Fruit fly (Drosophila melanogaster) whole organism, prepupa: ENCODE results near the gene CG31515.

Source experiments
- Blimp-1 ChIP-seq: fragments of 200-800 bp; sonication (Bioruptor generic); optimal IDR thresholded peaks from 3 replicates; lab custom pipeline; 2017; ENCODE audit warnings: missing biosample characterization, missing genetic modification characterization, mild to moderate bottlenecking, moderate library complexity, missing genetic modification reagents
- CG10631 ChIP-seq: fragments of 200-800 bp; sonication (Bioruptor generic); optimal IDR thresholded peaks from 2 replicates; lab custom pipeline; 2016; ENCODE audit warnings: missing biosample characterization, missing genetic modification characterization
- CG10669 ChIP-seq: fragments of 200-800 bp; sonication (Bioruptor generic); optimal IDR thresholded peaks from 3 replicates; lab custom pipeline; 2018; ENCODE audit warnings: missing biosample characterization, mild to moderate bottlenecking, missing genetic modification characterization, moderate library complexity
- CG11294 ChIP-seq: fragments of 200-800 bp; sonication (Bioruptor generic); IDR thresholded peaks from 2 replicates; pipeline ENCODE4 v1.3.6; 2022; ENCODE audit warnings: missing biosample characterization, missing genetic modification characterization
- CG11762 ChIP-seq: fragments of 200-800 bp; sonication (Bioruptor generic); optimal IDR thresholded peaks from 3 replicates; lab custom pipeline; 2016; ENCODE audit warnings: missing biosample characterization, missing genetic modification characterization; ENCODE audit not compliant: insufficient read depth
- CG15336 ChIP-seq: fragments of 200-800 bp; sonication (Bioruptor generic); IDR thresholded peaks from 2 replicates; pipeline ENCODE4 v1.3.6; 2022; ENCODE audit warnings: missing biosample characterization, missing genetic modification characterization
- CG16779 ChIP-seq: fragments of 200-800 bp; sonication (Bioruptor generic); optimal IDR thresholded peaks from 3 replicates; lab custom pipeline; 2017; ENCODE audit warnings: missing biosample characterization, mild to moderate bottlenecking, missing genetic modification characterization
- CG32006 ChIP-seq: fragments of 200-800 bp; sonication (Bioruptor generic); optimal IDR thresholded peaks from 3 replicates; lab custom pipeline; 2017; ENCODE audit warnings: missing biosample characterization, mild to moderate bottlenecking, missing genetic modification characterization
- CG34406 ChIP-seq: fragments of 200-800 bp; sonication (Bioruptor generic); optimal IDR thresholded peaks from 3 replicates; lab custom pipeline; 2016; ENCODE audit warnings: missing biosample characterization, missing genetic modification characterization
- CG3919 ChIP-seq: fragments of 200-800 bp; sonication (Bioruptor generic); optimal IDR thresholded peaks from 3 replicates; lab custom pipeline; 2016; ENCODE audit warnings: missing biosample characterization, missing genetic modification characterization
- CG4318 ChIP-seq: fragments of 200-800 bp; sonication (Bioruptor generic); optimal IDR thresholded peaks from 3 replicates; lab custom pipeline; 2017; ENCODE audit warnings: missing biosample characterization, mild to moderate bottlenecking, missing genetic modification characterization
- CG6163 ChIP-seq: fragments of 200-800 bp; sonication (Bioruptor generic); IDR thresholded peaks from 3 replicates; pipeline ENCODE4 v1.3.6; 2022; ENCODE audit warnings: missing biosample characterization, missing genetic modification characterization
- CG6276 ChIP-seq: fragments of 200-800 bp; sonication (Bioruptor generic); optimal IDR thresholded peaks from 2 replicates; lab custom pipeline; 2017; ENCODE audit warnings: missing biosample characterization, mild to moderate bottlenecking, missing genetic modification characterization
- CG6792 ChIP-seq: fragments of 200-800 bp; sonication (Bioruptor generic); optimal IDR thresholded peaks from 3 replicates; lab custom pipeline; 2016; ENCODE audit warnings: missing biosample characterization, missing genetic modification characterization
- CG6808 ChIP-seq: fragments of 200-800 bp; sonication (Bioruptor generic); optimal IDR thresholded peaks from 3 replicates; lab custom pipeline; 2017; ENCODE audit warnings: missing biosample characterization, missing genetic modification characterization, mild to moderate bottlenecking, moderate library complexity, missing genetic modification reagents
- CG7368 ChIP-seq: fragments of 200-800 bp; sonication (Bioruptor generic); optimal IDR thresholded peaks from 3 replicates; lab custom pipeline; 2016; ENCODE audit warnings: missing biosample characterization, missing genetic modification characterization
- CG8119 ChIP-seq: fragments of 200-800 bp; sonication (Bioruptor generic); IDR thresholded peaks from 3 replicates; pipeline ENCODE4 v1.3.6; 2022; ENCODE audit warnings: missing biosample characterization, missing genetic modification characterization
- CG8632 ChIP-seq: fragments of 200-800 bp; sonication (Bioruptor generic); optimal IDR thresholded peaks from 3 replicates; lab custom pipeline; 2016; ENCODE audit warnings: missing biosample characterization, missing genetic modification characterization
- CG9139 ChIP-seq: fragments of 200-800 bp; sonication (Bioruptor generic); optimal IDR thresholded peaks from 3 replicates; lab custom pipeline; 2017; ENCODE audit warnings: missing biosample characterization, mild to moderate bottlenecking, missing genetic modification characterization
- Eip75B ChIP-seq: fragments of 200-800 bp; sonication (Bioruptor generic); optimal IDR thresholded peaks from 3 replicates; lab custom pipeline; 2016; ENCODE audit warnings: missing biosample characterization, missing genetic modification characterization
- Eip93F ChIP-seq: fragments of 200-800 bp; sonication (Bioruptor generic); optimal IDR thresholded peaks from 2 replicates; lab custom pipeline; 2016; ENCODE audit warnings: missing biosample characterization, mild to moderate bottlenecking, missing genetic modification characterization
- Ets21C ChIP-seq: fragments of 200-800 bp; sonication (Bioruptor generic); optimal IDR thresholded peaks from 3 replicates; lab custom pipeline; 2016; ENCODE audit warnings: missing biosample characterization, missing genetic modification characterization
- Ets96B ChIP-seq: fragments of 200-800 bp; optimal IDR thresholded peaks from 2 replicates; lab custom pipeline; 2019; ENCODE audit warnings: missing biosample characterization, mild to moderate bottlenecking, missing genetic modification characterization, moderate library complexity
- Hr38 ChIP-seq: sonication (Bioruptor generic); optimal IDR thresholded peaks from 2 replicates; lab custom pipeline; 2016; ENCODE audit warnings: missing biosample characterization, missing genetic modification characterization
- Hr39 ChIP-seq: fragments of 200-800 bp; sonication (Bioruptor generic); optimal IDR thresholded peaks from 2 replicates; lab custom pipeline; 2016; ENCODE audit warnings: missing biosample characterization, missing genetic modification characterization
- Hr4 ChIP-seq: fragments of 200-800 bp; sonication (Bioruptor generic); optimal IDR thresholded peaks from 3 replicates; lab custom pipeline; 2016; ENCODE audit warnings: missing biosample characterization, missing genetic modification characterization
- Lpt ChIP-seq: fragments of 200-800 bp; sonication (Bioruptor generic); optimal IDR thresholded peaks from 3 replicates; lab custom pipeline; 2016; ENCODE audit warnings: missing biosample characterization, missing genetic modification characterization
- Met ChIP-seq: fragments of 200-800 bp; sonication (Bioruptor generic); optimal IDR thresholded peaks from 3 replicates; lab custom pipeline; 2016; ENCODE audit warnings: missing biosample characterization, missing genetic modification characterization
- Smox ChIP-seq: fragments of 200-800 bp; sonication (Bioruptor generic); optimal IDR thresholded peaks from 3 replicates; lab custom pipeline; 2016; ENCODE audit warnings: missing biosample characterization, missing genetic modification characterization
- Sox102F ChIP-seq: fragments of 200-800 bp; sonication (Bioruptor generic); optimal IDR thresholded peaks from 2 replicates; lab custom pipeline; 2016; ENCODE audit warnings: missing biosample characterization, mild to moderate bottlenecking, missing genetic modification characterization
- Sox14 ChIP-seq: fragments of 200-800 bp; sonication (Bioruptor generic); optimal IDR thresholded peaks from 3 replicates; lab custom pipeline; 2016; ENCODE audit warnings: missing biosample characterization, missing genetic modification characterization
- Sox15 ChIP-seq: fragments of 200-800 bp; sonication (Bioruptor generic); optimal IDR thresholded peaks from 3 replicates; lab custom pipeline; 2016; ENCODE audit warnings: missing biosample characterization, missing genetic modification characterization
- achi ChIP-seq: fragments of 200-800 bp; sonication (Bioruptor generic); optimal IDR thresholded peaks from 3 replicates; lab custom pipeline; 2016; ENCODE audit warnings: missing biosample characterization, missing genetic modification characterization
- acj6 ChIP-seq: fragments of 200-800 bp; sonication (Bioruptor generic); optimal IDR thresholded peaks from 3 replicates; lab custom pipeline; 2016; ENCODE audit warnings: missing biosample characterization, missing genetic modification characterization
- cyc ChIP-seq: fragments of 200-800 bp; sonication (Bioruptor generic); optimal IDR thresholded peaks from 3 replicates; lab custom pipeline; 2016; ENCODE audit warnings: missing biosample characterization, missing genetic modification characterization
- dac ChIP-seq: fragments of 200-800 bp; sonication (Bioruptor generic); optimal IDR thresholded peaks from 2 replicates; lab custom pipeline; 2017; ENCODE audit warnings: missing biosample characterization, mild to moderate bottlenecking, missing genetic modification characterization
- dsx ChIP-seq: fragments of 200-800 bp; optimal IDR thresholded peaks from 3 replicates; lab custom pipeline; 2019; ENCODE audit warnings: missing biosample characterization, mild to moderate bottlenecking, missing genetic modification characterization, moderate library complexity; ENCODE audit not compliant: poor library complexity, severe bottlenecking
- esn ChIP-seq: fragments of 200-800 bp; sonication (Bioruptor generic); optimal IDR thresholded peaks from 2 replicates; lab custom pipeline; 2016; ENCODE audit warnings: missing biosample characterization, mild to moderate bottlenecking, missing genetic modification characterization, moderate library complexity
- fd85E ChIP-seq: fragments of 200-800 bp; sonication (Bioruptor generic); optimal IDR thresholded peaks from 3 replicates; lab custom pipeline; 2016; ENCODE audit warnings: missing biosample characterization, missing genetic modification characterization
- fkh ChIP-seq: fragments of 200-800 bp; sonication (Bioruptor generic); optimal IDR thresholded peaks from 3 replicates; lab custom pipeline; 2017; ENCODE audit warnings: missing biosample characterization, mild to moderate bottlenecking, missing genetic modification characterization, moderate library complexity
- lz ChIP-seq: fragments of 200-800 bp; sonication (Bioruptor generic); optimal IDR thresholded peaks from 3 replicates; lab custom pipeline; 2016; ENCODE audit warnings: missing biosample characterization, missing genetic modification characterization
- net ChIP-seq: fragments of 200-800 bp; sonication (Bioruptor generic); optimal IDR thresholded peaks from 3 replicates; lab custom pipeline; 2016; ENCODE audit warnings: missing biosample characterization, missing genetic modification characterization
- spab ChIP-seq: fragments of 200-800 bp; sonication (Bioruptor generic); optimal IDR thresholded peaks from 2 replicates; lab custom pipeline; 2017; ENCODE audit warnings: missing biosample characterization, mild to moderate bottlenecking, missing genetic modification characterization, missing genetic modification reagents
- svp ChIP-seq: fragments of 200-800 bp; sonication (Bioruptor generic); peaks from one replicate; lab custom pipeline; 2016; ENCODE audit warnings: missing biosample characterization, missing genetic modification characterization
- topi ChIP-seq: fragments of 200-800 bp; sonication (Bioruptor generic); optimal IDR thresholded peaks from 3 replicates; lab custom pipeline; 2016; ENCODE audit warnings: missing biosample characterization, missing genetic modification characterization
- vri ChIP-seq: fragments of 200-800 bp; sonication (Bioruptor generic); optimal IDR thresholded peaks from 3 replicates; lab custom pipeline; 2016; ENCODE audit warnings: missing biosample characterization, mild to moderate bottlenecking, missing genetic modification characterization

Gene CG31515

DNA sequence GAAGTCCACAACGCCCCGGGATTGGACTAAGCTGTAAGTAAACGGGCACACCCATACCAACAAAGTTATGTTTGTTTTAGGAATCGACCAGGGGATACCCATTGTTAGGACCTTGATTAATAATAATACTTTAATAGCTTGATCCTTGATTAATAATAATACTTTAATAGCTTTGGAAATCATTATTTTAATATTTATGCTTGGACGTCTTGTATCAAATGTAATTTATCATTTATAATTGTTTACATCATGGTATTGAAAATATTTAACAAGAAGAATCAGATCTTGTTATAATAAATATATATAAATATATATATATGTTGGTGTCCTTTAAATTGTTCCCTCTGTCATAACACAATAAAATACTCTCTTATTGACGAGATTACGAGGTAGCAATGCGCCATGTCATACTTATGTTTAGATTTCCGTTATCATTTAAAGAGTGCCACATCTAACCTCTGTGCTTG, 31.7 kb downstream of the CG31515 start (continued):
- TF ChIP-seq Eip75B (peak; percentile 27), CG32006 (GFP tag; lab: Kevin White, UChicago) (peak; percentile 91), Eip93F (GFP tag; lab: Kevin White, UChicago) (no peak), CG8632 (GFP tag; lab: Kevin White, UChicago) (peak; percentile 85), dsx (GFP tag; lab: Kevin White, UChicago) (peak; percentile 84), topi (GFP tag; lab: Kevin White, UChicago) (peak; percentile 61), dac (GFP tag; lab: Kevin White, UChicago) (peak; percentile 45), fd85E (no peak)

DNA sequence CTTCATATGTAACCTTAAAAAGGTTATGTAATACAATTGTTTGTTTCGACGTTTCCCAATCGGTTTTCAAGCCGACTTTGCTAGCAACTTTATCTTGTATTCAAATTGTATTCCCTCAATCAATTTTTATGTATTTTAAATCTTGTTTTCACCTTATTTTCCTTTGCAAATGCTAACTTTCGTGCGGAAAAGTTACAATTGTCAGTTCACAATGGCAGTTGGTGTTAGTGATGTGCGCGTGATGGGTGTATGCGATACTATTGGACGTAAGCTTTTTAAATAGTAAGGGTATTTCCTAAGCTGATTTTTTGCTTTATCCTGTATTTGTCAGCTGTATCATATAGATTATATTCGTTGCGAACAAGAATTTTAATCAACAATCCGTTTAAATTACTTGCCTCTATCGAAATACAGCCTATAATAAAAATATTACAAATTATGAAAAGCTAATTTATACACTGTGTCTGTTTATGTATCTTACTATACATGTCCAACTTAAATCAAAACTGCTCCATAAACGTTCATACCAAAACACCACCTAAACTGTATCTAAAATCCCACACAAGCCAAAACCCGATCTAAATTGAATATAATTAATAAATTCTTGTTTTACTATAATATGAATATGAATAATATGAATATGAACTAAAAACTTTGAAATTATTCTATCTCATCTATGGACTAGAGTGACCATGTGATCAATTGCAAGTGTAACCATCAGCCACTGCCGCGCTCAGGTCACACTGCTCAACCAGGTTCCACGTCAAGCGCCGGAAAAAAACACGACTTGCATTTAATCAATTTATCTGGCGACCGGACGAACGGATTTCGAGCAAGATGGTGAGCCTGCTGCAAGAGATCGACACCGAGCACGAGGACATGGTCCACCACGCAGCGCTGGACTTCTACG, 32.6 kb downstream of the CG31515 start, which contains the start of the genes ATPsynCF6 and Sec13:
TSS of gene ATPsynCF6 (minus strand) at position 236 of the 910 bp plus-strand sequence.
TSS of gene Sec13 (plus strand) at position 450 of the 910 bp plus-strand sequence.
- TF ChIP-seq CG9139 (GFP tag; lab: Kevin White, UChicago) = no peak
- peak; percentile 20 for TF ChIP-seq CG7368 (GFP tag; lab: Kevin White, UChicago)
- peak; percentile 36 for TF ChIP-seq acj6
- TF ChIP-seq CG8119 (GFP tag; lab: Robert Waterston, UW) = peak; percentile 61; the same call in 1 of the 3 replicates
- peak; percentile 14 for TF ChIP-seq net (GFP tag; lab: Kevin White, UChicago)
- TF ChIP-seq CG6808 = peak; percentile 36
- TF ChIP-seq Eip75B = peak; percentile 1
- peak; percentile 54; the same call in 2 of the 3 replicates for TF ChIP-seq CG6163 (GFP tag; lab: Robert Waterston, UW)
- TF ChIP-seq dac (GFP tag; lab: Kevin White, UChicago) = no peak
- peak; percentile 52 for TF ChIP-seq esn
- TF ChIP-seq CG34406 = peak; percentile 27
- no peak for TF ChIP-seq CG8632 (GFP tag; lab: Kevin White, UChicago)
- peak; percentile 43 for TF ChIP-seq Hr39 (GFP tag; lab: Kevin White, UChicago)
- no peak for TF ChIP-seq Sox102F
- TF ChIP-seq CG15336 (GFP tag; lab: Robert Waterston, UW) = peak; percentile 58
- TF ChIP-seq Met (GFP tag; lab: Kevin White, UChicago) = peak; percentile 46
- TF ChIP-seq Sox15 (GFP tag; lab: Kevin White, UChicago) = peak; percentile 7
- TF ChIP-seq CG6276 (GFP tag; lab: Kevin White, UChicago) = no peak
- TF ChIP-seq CG32006 (GFP tag; lab: Kevin White, UChicago) = peak; percentile 55
- TF ChIP-seq CG6792 (GFP tag; lab: Kevin White, UChicago) = peak; percentile 39
- TF ChIP-seq achi (GFP tag; lab: Kevin White, UChicago) = peak; percentile 57
- TF ChIP-seq vri (GFP tag; lab: Kevin White, UChicago) = peak; percentile 51
- TF ChIP-seq svp (GFP tag; lab: Kevin White, UChicago) = peak; percentile 88
- peak; percentile 3 for TF ChIP-seq Ets96B
- peak; percentile 4 for TF ChIP-seq fkh
- no peak for TF ChIP-seq Hr38 (GFP tag; lab: Kevin White, UChicago)
- peak; percentile 45 for TF ChIP-seq CG11762 (GFP tag; lab: Kevin White, UChicago)
- TF ChIP-seq Ets21C (GFP tag; lab: Kevin White, UChicago) = peak; percentile 38
- no peak for TF ChIP-seq Blimp-1 (GFP tag; lab: Kevin White, UChicago)
- peak; percentile 66 for TF ChIP-seq CG10631
- peak; percentile 45 for TF ChIP-seq cyc (GFP tag; lab: Kevin White, UChicago)
- TF ChIP-seq Sox14 (GFP tag; lab: Kevin White, UChicago) = peak; percentile 33
- peak; percentile 58 for TF ChIP-seq Hr4 (GFP tag; lab: Kevin White, UChicago)
- TF ChIP-seq fd85E = no peak
- peak; percentile 35 for TF ChIP-seq CG10669
- TF ChIP-seq CG16779 = no peak
- TF ChIP-seq Smox = peak; percentile 37
- peak; percentile 53 for TF ChIP-seq topi (GFP tag; lab: Kevin White, UChicago)
- peak; percentile 62 for TF ChIP-seq CG3919 (GFP tag; lab: Kevin White, UChicago)
- no peak for TF ChIP-seq CG4318 (GFP tag; lab: Kevin White, UChicago)
- peak; percentile 24; the same call in 1 of the 2 replicates for TF ChIP-seq CG11294 (GFP tag; lab: Robert Waterston, UW)
- TF ChIP-seq spab (GFP tag; lab: Kevin White, UChicago) = no peak
- TF ChIP-seq Lpt (GFP tag; lab: Kevin White, UChicago) = peak; percentile 47
- peak; percentile 63 for TF ChIP-seq lz
